Worm (Caenorhabditis elegans): Measurements from ENCODE around the gene C13E3.1.

C13E3.1 gene

ce11 chrX:8905089-8905488 lies 12.2 kb downstream of the C13E3.1 start, which contains the start of gene ensh-1:
TSS of gene ensh-1 (plus strand) at chrX:8905389.
- TF ChIP-seq aha-1 (tag) (peak; percentile 20), spr-3 (GFP tag; optimal IDR thresholded peaks at IDR 0.05) (no peak), attf-4 (tag; optimal IDR thresholded peaks at IDR 0.05) (no peak), ceh-32 (tag; optimal IDR thresholded peaks at IDR 0.05; ENCODE audit: poor library complexity) (no peak), pqm-1 (tag; optimal IDR thresholded peaks at IDR 0.05) (no peak)

- TF ChIP-seq mxl-3 (GFP tag; optimal IDR thresholded peaks at IDR 0.05) (peak; percentile 47), arid-1 (GFP tag; conservative IDR thresholded peaks at IDR 0.05) (no peak), mdl-1 (tag; optimal IDR thresholded peaks at IDR 0.05) (peak in 1 of 2 experiments; percentile 8), daf-19 (GFP tag; conservative IDR thresholded peaks at IDR 0.05) (no peak), nhr-41 (GFP tag; IDR thresholded peaks at IDR 0.05) (no peak), unc-130 (GFP tag; optimal IDR thresholded peaks at IDR 0.05) (no peak), mep-1 (tag; optimal IDR thresholded peaks at IDR 0.05) (no peak), ZK546.5 (tag; optimal IDR thresholded peaks at IDR 0.05) (no peak), fos-1 (tag; optimal IDR thresholded peaks at IDR 0.05) (no peak), lir-3 (tag; optimal IDR thresholded peaks at IDR 0.05) (no peak), ceh-44 (GFP tag; IDR thresholded peaks at IDR 0.05) (no peak), sdz-12 (GFP tag; optimal IDR thresholded peaks at IDR 0.05) (no peak), unc-62 (GFP tag; optimal IDR thresholded peaks at IDR 0.05 in 1 of 2) (peak in 1 of 2 experiments; percentile 69), unc-62 (tag; optimal IDR thresholded peaks at IDR 0.05) (no peak), nhr-102 (tag; optimal IDR thresholded peaks at IDR 0.05) (no peak), madf-9 (GFP tag; conservative IDR thresholded peaks at IDR 0.05) (no peak), snpc-4 (tag; optimal IDR thresholded peaks at IDR 0.05) (no peak), vab-7 (GFP tag; IDR thresholded peaks at IDR 0.05) (peak; percentile 27; the same call in 1 of the 2 replicates), mxl-2 (GFP tag; conservative IDR thresholded peaks at IDR 0.05) (no peak), zip-11 (GFP tag; IDR thresholded peaks at IDR 0.05) (no peak), pha-4 (GFP tag; IDR thresholded peaks at IDR 0.05) (no peak), pha-4 (tag; optimal IDR thresholded peaks at IDR 0.05) (peak; percentile 2), set-16 (GFP tag; IDR thresholded peaks at IDR 0.05) (no peak), zag-1 (tag; optimal IDR thresholded peaks at IDR 0.05) (no peak), pqm-1 (tag; optimal IDR thresholded peaks at IDR 0.05) (peak; percentile 25), aha-1 (tag) (peak; percentile 80), spr-1 (tag; optimal IDR thresholded peaks at IDR 0.05) (no peak), lin-38 (GFP tag; IDR thresholded peaks at IDR 0.05) (peak; percentile 92), lin-1 (GFP tag; IDR thresholded peaks at IDR 0.05) (no peak), unc-39 (tag; optimal IDR thresholded peaks at IDR 0.05) (no peak), nhr-77 (tag; optimal IDR thresholded peaks at IDR 0.05) (peak; percentile 5), daf-8 (GFP tag; IDR thresholded peaks at IDR 0.05) (no peak), zip-2 (tag; optimal IDR thresholded peaks at IDR 0.05) (no peak), D1046.2 (GFP tag; IDR thresholded peaks at IDR 0.05) (no peak), dmd-9 (GFP tag; IDR thresholded peaks at IDR 0.05) (no peak), lin-29 (GFP tag; IDR thresholded peaks at IDR 0.05) (no peak), F37D6.2 (tag; optimal IDR thresholded peaks at IDR 0.05) (no peak), dmd-6 (GFP tag; IDR thresholded peaks at IDR 0.05) (no peak; the same call in 1 of the 2 replicates), nhr-48 (tag; optimal IDR thresholded peaks at IDR 0.05) (no peak), Y75B8A.6 (GFP tag; IDR thresholded peaks at IDR 0.05) (no peak), aly-2 (tag; optimal IDR thresholded peaks at IDR 0.05) (no peak), hlh-30 (tag; optimal IDR thresholded peaks at IDR 0.05; ENCODE audit: insufficient read depth) (peak; percentile 13), nhr-10 (tag; optimal IDR thresholded peaks at IDR 0.05) (no peak), mes-2 (tag; optimal IDR thresholded peaks at IDR 0.05; ENCODE audit: poor library complexity, severe bottlenecking) (no peak), tra-1 (GFP tag; IDR thresholded peaks at IDR 0.05) (no peak), cey-2 (tag; optimal IDR thresholded peaks at IDR 0.05; ENCODE audit: borderline replicate concordance, insufficient read depth) (no peak), dpl-1 (GFP tag; optimal IDR thresholded peaks at IDR 0.05) (peak; percentile 2), Y48G9A.11 (GFP tag; IDR thresholded peaks at IDR 0.05) (no peak)
Observed at ce11 chrX:8911077-8911476, 18.2 kb downstream of the C13E3.1 start, which contains the start of gene cyn-8. TSS of gene cyn-8 (plus strand) at chrX:8911293.
